Worm (Caenorhabditis elegans): ENCODE results near the gene lin-1.
A peak's percentile ranks its signal among the peaks of the same experiment; 100 is the strongest.

Gene lin-1

ce11 chrIV:2316796-2317195 is 16.7 kb upstream of the lin-1 start (continued):
- TF ChIP-seq saeg-2 (GFP tag; IDR thresholded peaks at IDR 0.05) (no peak), nhr-28 (tag; optimal IDR thresholded peaks at IDR 0.05) (peak; percentile 88), ces-1 (GFP tag; optimal IDR thresholded peaks at IDR 0.05) (no peak), php-3 (GFP tag; IDR thresholded peaks at IDR 0.05) (no peak), mxl-3 (GFP tag; optimal IDR thresholded peaks at IDR 0.05) (peak; percentile 83), lin-1 (GFP tag; IDR thresholded peaks at IDR 0.05) (0 out of 2 replicates have a peak, but pooled peaks have one; percentile 35), nhr-48 (tag; optimal IDR thresholded peaks at IDR 0.05) (no peak), ceh-20 (GFP tag; IDR thresholded peaks at IDR 0.05) (no peak), pqm-1 (tag; optimal IDR thresholded peaks at IDR 0.05) (peak; percentile 89), arid-1 (GFP tag; conservative IDR thresholded peaks at IDR 0.05) (peak; percentile 70; the same call in 1 of the 2 replicates), set-16 (GFP tag; IDR thresholded peaks at IDR 0.05) (peak; percentile 57), hif-1 (tag; optimal IDR thresholded peaks at IDR 0.05) (peak in 1 of 2 experiments; percentile 27), Y5F2A.4 (GFP tag; optimal IDR thresholded peaks at IDR 0.05) (no peak), mes-2 (tag; optimal IDR thresholded peaks at IDR 0.05; ENCODE audit: poor library complexity, severe bottlenecking) (peak; percentile 53), R02D3.7 (tag; optimal IDR thresholded peaks at IDR 0.05) (no peak), dmd-8 (GFP tag; IDR thresholded peaks at IDR 0.05) (no peak), unc-62 (GFP tag; optimal IDR thresholded peaks at IDR 0.05 in 1 of 2) (no peak), unc-62 (tag; optimal IDR thresholded peaks at IDR 0.05) (no peak), hmg-1.1 (GFP tag; IDR thresholded peaks at IDR 0.05) (peak; percentile 84), rbr-2 (tag; optimal IDR thresholded peaks at IDR 0.05) (peak; percentile 46), attf-4 (tag; optimal IDR thresholded peaks at IDR 0.05) (no peak), daf-8 (GFP tag; IDR thresholded peaks at IDR 0.05) (no peak), mep-1 (tag; optimal IDR thresholded peaks at IDR 0.05) (peak; percentile 78), lin-29 (GFP tag; IDR thresholded peaks at IDR 0.05) (no peak), snpc-1.2 (GFP tag; IDR thresholded peaks at IDR 0.05) (no peak), mdl-1 (tag; optimal IDR thresholded peaks at IDR 0.05) (peak in 1 of 2 experiments; percentile 31), tag-97 (GFP tag; IDR thresholded peaks at IDR 0.05) (no peak), nhr-111 (GFP tag; optimal IDR thresholded peaks at IDR 0.05) (no peak)

- TF ChIP-seq hmg-1.1 (GFP tag; IDR thresholded peaks at IDR 0.05) (no peak), unc-62 (GFP tag; optimal IDR thresholded peaks at IDR 0.05 in 1 of 2) (peak in 1 of 2 experiments; percentile 62), unc-62 (tag; optimal IDR thresholded peaks at IDR 0.05) (no peak)
Measured at ce11 chrIV:2316273-2316672, 16.2 kb upstream of the lin-1 start, which contains the start of gene Y38F2AL.12. Gene Y38F2AL.12 (plus strand): TSS chrIV:2316573.

DNA sequence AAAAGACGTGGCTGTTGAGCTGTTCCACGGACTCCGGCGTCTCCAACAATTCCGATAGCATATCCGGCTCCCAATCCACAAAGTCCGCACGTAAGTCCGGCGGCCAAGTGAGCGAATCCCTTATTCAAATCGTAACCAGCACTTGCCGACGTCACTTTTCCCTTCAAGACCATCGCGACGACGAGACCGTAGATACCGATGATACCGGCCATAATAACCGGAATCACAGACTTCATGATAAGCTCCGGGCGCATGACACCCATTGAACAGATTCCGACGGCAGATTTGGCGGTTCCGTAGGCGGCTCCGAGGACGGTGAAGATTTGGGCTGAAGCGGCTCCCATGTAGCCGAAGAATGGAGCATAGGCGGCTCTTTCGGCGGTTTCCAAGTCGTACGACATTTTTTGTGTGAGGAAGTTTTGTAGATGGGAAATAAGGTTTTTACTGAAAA is 15.5 kb upstream of the lin-1 start, which contains the start of gene vha-3:
Gene vha-3 (minus strand): TSS at position 401 of the 451 bp plus-strand sequence.
- TF ChIP-seq spr-3 (GFP tag; optimal IDR thresholded peaks at IDR 0.05) (peak; percentile 42), aha-1 (tag) (peak; percentile 62), gei-8 (GFP tag; optimal IDR thresholded peaks at IDR 0.05) (peak; percentile 8), D1046.2 (GFP tag; IDR thresholded peaks at IDR 0.05) (0 out of 2 replicates have a peak, but pooled peaks have one; percentile 45), Y75B8A.6 (GFP tag; IDR thresholded peaks at IDR 0.05) (no peak), set-16 (GFP tag; IDR thresholded peaks at IDR 0.05) (peak; percentile 46; the same call in 1 of the 2 replicates), egl-43 (GFP tag; IDR thresholded peaks at IDR 0.05) (peak; percentile 59; the same call in 1 of the 2 replicates), ceh-82 (tag; optimal IDR thresholded peaks at IDR 0.05) (no peak)

- TF ChIP-seq ceh-28 (tag; optimal IDR thresholded peaks at IDR 0.05): peak; percentile 75
- TF ChIP-seq ceh-20 (GFP tag; IDR thresholded peaks at IDR 0.05): no peak
- peak in 1 of 2 experiments; percentile 10 for TF ChIP-seq lsy-2 (tag; optimal IDR thresholded peaks at IDR 0.05)
- TF ChIP-seq nhr-237 (tag; optimal IDR thresholded peaks at IDR 0.05): no peak
- no peak for TF ChIP-seq hif-1 (tag; optimal IDR thresholded peaks at IDR 0.05)
- TF ChIP-seq php-3 (GFP tag; IDR thresholded peaks at IDR 0.05): 0 out of 2 replicates have a peak, but pooled peaks have one; percentile 7
- no peak for TF ChIP-seq egl-27 (tag; optimal IDR thresholded peaks at IDR 0.05)
- TF ChIP-seq rbr-2 (tag; optimal IDR thresholded peaks at IDR 0.05): no peak
- no peak for TF ChIP-seq nhr-111 (GFP tag; optimal IDR thresholded peaks at IDR 0.05)
- TF ChIP-seq pha-4 (GFP tag; IDR thresholded peaks at IDR 0.05): no peak
- no peak for TF ChIP-seq pha-4 (tag; optimal IDR thresholded peaks at IDR 0.05)
- no peak for TF ChIP-seq unc-62 (GFP tag; optimal IDR thresholded peaks at IDR 0.05 in 1 of 2)
- TF ChIP-seq unc-62 (tag; optimal IDR thresholded peaks at IDR 0.05): no peak
- TF ChIP-seq aha-1 (tag): peak; percentile 9
- no peak for TF ChIP-seq F44E2.7 (GFP tag; IDR thresholded peaks at IDR 0.05)
- no peak for TF ChIP-seq fos-1 (tag; optimal IDR thresholded peaks at IDR 0.05)
Measured at ce11 chrIV:2314862-2315261, 14.8 kb upstream of the lin-1 start.

Measured in whole organism, L4 larva.